Fruit fly (Drosophila melanogaster) whole organism, embryonic: Measurements from ENCODE around the gene CG10365.

Experiments used
- Atf-2 ChIP-seq: fragments of 200-800 bp; sonication (Bioruptor generic); optimal IDR thresholded peaks from 2 replicates; lab custom pipeline; 2016; ENCODE audit warnings: missing biosample characterization, missing genetic modification characterization
- CG1024 ChIP-seq: fragments of 200-800 bp; sonication (Bioruptor generic); IDR thresholded peaks from 2 replicates; pipeline ENCODE4 v1.3.6; 2022; ENCODE audit warnings: missing biosample characterization, missing genetic modification characterization
- CG10543 ChIP-seq: fragments of 200-800 bp; sonication (Bioruptor generic); optimal IDR thresholded peaks from 3 replicates; lab custom pipeline; 2017; ENCODE audit warnings: missing biosample characterization, mild to moderate bottlenecking, missing genetic modification characterization, moderate library complexity
- CG11085 ChIP-seq: fragments of 200-800 bp; sonication (Bioruptor generic); IDR thresholded peaks from 2 replicates; pipeline ENCODE4 v1.3.6; 2022; ENCODE audit warnings: missing biosample characterization, missing genetic modification characterization
- CG11247 ChIP-seq: fragments of 200-800 bp; sonication (Bioruptor generic); IDR thresholded peaks from 2 replicates; pipeline ENCODE4 v1.3.6; 2022; ENCODE audit warnings: missing biosample characterization, missing genetic modification characterization
- CG11504 ChIP-seq: fragments of 200-800 bp; sonication (Bioruptor generic); optimal IDR thresholded peaks from 3 replicates; lab custom pipeline; 2019; ENCODE audit warnings: missing biosample characterization, mild to moderate bottlenecking, missing genetic modification characterization, moderate library complexity
- CG13123 ChIP-seq: fragments of 200-800 bp; sonication (Bioruptor generic); optimal IDR thresholded peaks from 2 replicates; lab custom pipeline; 2016; ENCODE audit warnings: missing biosample characterization, missing genetic modification characterization
- CG14050 ChIP-seq: fragments of 200-800 bp; sonication (Bioruptor generic); IDR thresholded peaks from 3 replicates; pipeline ENCODE4 v1.3.6; 2022; ENCODE audit warnings: missing biosample characterization, missing genetic modification characterization
- CG14710 ChIP-seq: fragments of 200-800 bp; sonication (Bioruptor generic); optimal IDR thresholded peaks from 3 replicates; lab custom pipeline; 2019; ENCODE audit warnings: missing biosample characterization, mild to moderate bottlenecking, missing genetic modification characterization, moderate library complexity
- CG17361 ChIP-seq: fragments of 200-800 bp; sonication (Bioruptor generic); IDR thresholded peaks from 3 replicates; pipeline ENCODE4 v1.3.6; 2022; ENCODE audit warnings: missing biosample characterization, missing genetic modification characterization
- CG17385 ChIP-seq: fragments of 200-800 bp; sonication (Bioruptor generic); optimal IDR thresholded peaks from 3 replicates; lab custom pipeline; 2018; ENCODE audit warnings: missing biosample characterization, mild to moderate bottlenecking, missing genetic modification characterization
- CG2199 ChIP-seq: fragments of 200-800 bp; sonication (Bioruptor generic); IDR thresholded peaks from 3 replicates; pipeline ENCODE4 v1.3.6; 2022; ENCODE audit warnings: missing biosample characterization, missing genetic modification characterization
- CG31441 ChIP-seq: fragments of 200-800 bp; sonication (Bioruptor generic); IDR thresholded peaks from 2 replicates; pipeline ENCODE4 v1.3.6; 2022; ENCODE audit warnings: missing biosample characterization, missing genetic modification characterization
- CG3281 ChIP-seq: fragments of 200-800 bp; sonication (Bioruptor generic); optimal IDR thresholded peaks from 3 replicates; lab custom pipeline; 2017; ENCODE audit warnings: missing biosample characterization, mild to moderate bottlenecking, missing genetic modification characterization
- CG34224 ChIP-seq: fragments of 200-800 bp; sonication (Bioruptor generic); IDR thresholded peaks from 3 replicates; pipeline ENCODE4 v1.3.6; 2022; ENCODE audit warnings: missing biosample characterization, missing genetic modification characterization; ENCODE audit not compliant: partially characterized antibody
- CG3995 ChIP-seq: fragments of 200-800 bp; sonication (Bioruptor generic); optimal IDR thresholded peaks from 3 replicates; lab custom pipeline; 2016; ENCODE audit warnings: missing biosample characterization, missing genetic modification characterization
- CG4404 ChIP-seq: fragments of 200-800 bp; sonication (Bioruptor generic); IDR thresholded peaks from 2 replicates; pipeline ENCODE4 v1.3.6; 2022; ENCODE audit warnings: missing biosample characterization, missing genetic modification characterization
- CG4854 ChIP-seq: fragments of 200-800 bp; sonication (Bioruptor generic); optimal IDR thresholded peaks from 2 replicates; lab custom pipeline; 2016; ENCODE audit warnings: missing biosample characterization, missing genetic modification characterization, inconsistent platforms
- CG6272 ChIP-seq: fragments of 200-800 bp; sonication (Bioruptor generic); IDR thresholded peaks from 2 replicates; pipeline ENCODE4 v1.3.6; 2022; ENCODE audit warnings: missing biosample characterization, missing genetic modification characterization
- CG6791 ChIP-seq: fragments of 200-800 bp; sonication (Bioruptor generic); IDR thresholded peaks from 3 replicates; pipeline ENCODE4 v1.3.6; 2022; ENCODE audit warnings: missing biosample characterization, missing genetic modification characterization; ENCODE audit not compliant: partially characterized antibody
- CG6813 ChIP-seq: fragments of 200-800 bp; sonication (Bioruptor generic); optimal IDR thresholded peaks from 2 replicates; lab custom pipeline; 2017; ENCODE audit warnings: missing biosample characterization, missing genetic modification characterization, mild to moderate bottlenecking, moderate library complexity, missing genetic modification reagents
- CG7357 ChIP-seq: fragments of 200-800 bp; sonication (Bioruptor generic); IDR thresholded peaks from 3 replicates; pipeline ENCODE4 v1.3.6; 2022; ENCODE audit warnings: missing biosample characterization, missing genetic modification characterization
- CG9817 ChIP-seq: fragments of 200-800 bp; sonication (Bioruptor generic); optimal IDR thresholded peaks from 2 replicates; lab custom pipeline; 2018; ENCODE audit warnings: missing biosample characterization, mild to moderate bottlenecking, missing genetic modification characterization, moderate library complexity
- CG9932 ChIP-seq: fragments of 200-800 bp; sonication (Bioruptor generic); IDR thresholded peaks from 2 replicates; pipeline ENCODE4 v1.3.6; 2022; ENCODE audit warnings: missing biosample characterization, missing genetic modification characterization
- CTCF ChIP-seq: fragments of 200-800 bp; sonication (Bioruptor generic); optimal IDR thresholded peaks from 2 replicates; lab custom pipeline; 2017; ENCODE audit warnings: missing biosample characterization, mild to moderate bottlenecking, missing genetic modification characterization, moderate library complexity
- Ets97D ChIP-seq: fragments of 200-800 bp; sonication (Bioruptor generic); optimal IDR thresholded peaks from 3 replicates; lab custom pipeline; 2016; ENCODE audit warnings: missing biosample characterization, missing genetic modification characterization
- Fer2 ChIP-seq: fragments of 200-800 bp; sonication (Bioruptor generic); optimal IDR thresholded peaks from 2 replicates; lab custom pipeline; 2018; ENCODE audit warnings: missing biosample characterization, mild to moderate bottlenecking, missing genetic modification characterization, moderate library complexity
- HLH3B ChIP-seq: fragments of 200-800 bp; sonication (Bioruptor generic); IDR thresholded peaks from 2 replicates; pipeline ENCODE4 v1.3.6; 2022; ENCODE audit warnings: missing biosample characterization, missing genetic modification characterization
- HLH4C ChIP-seq: fragments of 200-800 bp; sonication (Bioruptor generic); IDR thresholded peaks from 3 replicates; pipeline ENCODE4 v1.3.6; 2022; ENCODE audit warnings: missing biosample characterization, missing genetic modification characterization; ENCODE audit not compliant: partially characterized antibody
- NC2α ChIP-seq: fragments of 200-800 bp; sonication (Bioruptor generic); optimal IDR thresholded peaks from 2 replicates; lab custom pipeline; 2016; ENCODE audit warnings: missing biosample characterization, missing genetic modification characterization
- Nf-YC ChIP-seq: fragments of 200-800 bp; optimal IDR thresholded peaks from 3 replicates; lab custom pipeline; 2019; ENCODE audit warnings: missing biosample characterization, mild to moderate bottlenecking, missing genetic modification characterization, moderate library complexity
- Oaz ChIP-seq: fragments of 200-800 bp; sonication (Bioruptor generic); IDR thresholded peaks from 2 replicates; pipeline ENCODE4 v1.3.6; 2022; ENCODE audit warnings: missing biosample characterization, missing genetic modification characterization
- Ravus ChIP-seq: fragments of 200-800 bp; sonication (Bioruptor generic); IDR thresholded peaks from 2 replicates; pipeline ENCODE4 v1.3.6; 2022; ENCODE audit warnings: missing biosample characterization, missing genetic modification characterization
- Sox102F ChIP-seq: fragments of 200-800 bp; sonication (Bioruptor generic); optimal IDR thresholded peaks from 2 replicates; lab custom pipeline; 2018; ENCODE audit warnings: missing biosample characterization, mild to moderate bottlenecking, missing genetic modification characterization, moderate library complexity
- Tbp ChIP-seq: fragments of >200 bp; optimal IDR thresholded peaks from 2 replicates; lab custom pipeline; 2018; ENCODE audit warnings: missing biosample characterization, missing genetic modification characterization
- Trl ChIP-seq, 3 experiments: fragments of >200 bp in 2 of 3; fragments of 200-800 bp in 1 of 3; sonication (Bioruptor generic) in 1 of 3; optimal IDR thresholded peaks; 2 replicates in 1 of 3; 3 replicates in 2 of 3; lab custom pipeline; 2016 to 2017; ENCODE audit warnings: missing biosample characterization in 1 of 3, missing genetic modification characterization in 1 of 3
- Usf ChIP-seq: fragments of 200-800 bp; sonication (Bioruptor generic); optimal IDR thresholded peaks from 2 replicates; lab custom pipeline; 2017; ENCODE audit warnings: missing genotype, missing biosample characterization, missing genetic modification characterization
- ci ChIP-seq: fragments of 200-800 bp; sonication (Bioruptor generic); IDR thresholded peaks from 3 replicates; pipeline ENCODE4 v1.3.6; 2022; ENCODE audit warnings: missing biosample characterization, missing genetic modification characterization
- disco-r ChIP-seq: fragments of 200-800 bp; sonication (Bioruptor generic); optimal IDR thresholded peaks from 2 replicates; lab custom pipeline; 2016; ENCODE audit warnings: missing biosample characterization, missing genetic modification characterization
- emc ChIP-seq: fragments of 200-800 bp; sonication (Bioruptor generic); optimal IDR thresholded peaks from 2 replicates; lab custom pipeline; 2016; ENCODE audit warnings: missing biosample characterization, missing genetic modification characterization
- jing ChIP-seq: fragments of 200-800 bp; sonication (Bioruptor generic); optimal IDR thresholded peaks from 2 replicates; lab custom pipeline; 2018; ENCODE audit warnings: missing biosample characterization, mild to moderate bottlenecking, missing genetic modification characterization
- kay ChIP-seq: fragments of 200-800 bp; sonication (Bioruptor generic); optimal IDR thresholded peaks from 2 replicates; lab custom pipeline; 2016; ENCODE audit warnings: missing biosample characterization, missing genetic modification characterization
- nom ChIP-seq: fragments of 200-800 bp; sonication (Bioruptor generic); optimal IDR thresholded peaks from 2 replicates; lab custom pipeline; 2017; ENCODE audit warnings: missing biosample characterization, missing genetic modification characterization, mild to moderate bottlenecking, moderate library complexity, missing genetic modification reagents
- oc ChIP-seq: fragments of 200-800 bp; sonication (Bioruptor generic); optimal IDR thresholded peaks from 2 replicates; lab custom pipeline; 2018; ENCODE audit warnings: missing biosample characterization, mild to moderate bottlenecking, missing genetic modification characterization, moderate library complexity
- pho ChIP-seq: fragments of 200-800 bp; sonication (Bioruptor generic); optimal IDR thresholded peaks from 2 replicates; lab custom pipeline; 2016; ENCODE audit warnings: missing biosample characterization, missing genetic modification characterization
- salm ChIP-seq: fragments of 200-800 bp; sonication (Bioruptor generic); optimal IDR thresholded peaks from 2 replicates; lab custom pipeline; 2018; ENCODE audit warnings: missing biosample characterization, mild to moderate bottlenecking, missing genetic modification characterization
- sima ChIP-seq: fragments of 200-800 bp; sonication (Bioruptor generic); optimal IDR thresholded peaks from 2 replicates; lab custom pipeline; 2016; ENCODE audit warnings: missing biosample characterization, missing genetic modification characterization
- tap ChIP-seq: fragments of 200-800 bp; optimal IDR thresholded peaks from 3 replicates; lab custom pipeline; 2019; ENCODE audit warnings: missing biosample characterization, mild to moderate bottlenecking, missing genetic modification characterization, moderate library complexity
- wek ChIP-seq: fragments of 200-800 bp; sonication (Bioruptor generic); optimal IDR thresholded peaks from 3 replicates; lab custom pipeline; 2018; ENCODE audit warnings: missing biosample characterization, mild to moderate bottlenecking, missing genetic modification characterization, moderate library complexity
- zen ChIP-seq: fragments of 200-800 bp; sonication (Bioruptor generic); optimal IDR thresholded peaks from 3 replicates; lab custom pipeline; 2018; ENCODE audit warnings: missing biosample characterization, mild to moderate bottlenecking, missing genetic modification characterization, moderate library complexity

The CG10365 gene

DNA sequence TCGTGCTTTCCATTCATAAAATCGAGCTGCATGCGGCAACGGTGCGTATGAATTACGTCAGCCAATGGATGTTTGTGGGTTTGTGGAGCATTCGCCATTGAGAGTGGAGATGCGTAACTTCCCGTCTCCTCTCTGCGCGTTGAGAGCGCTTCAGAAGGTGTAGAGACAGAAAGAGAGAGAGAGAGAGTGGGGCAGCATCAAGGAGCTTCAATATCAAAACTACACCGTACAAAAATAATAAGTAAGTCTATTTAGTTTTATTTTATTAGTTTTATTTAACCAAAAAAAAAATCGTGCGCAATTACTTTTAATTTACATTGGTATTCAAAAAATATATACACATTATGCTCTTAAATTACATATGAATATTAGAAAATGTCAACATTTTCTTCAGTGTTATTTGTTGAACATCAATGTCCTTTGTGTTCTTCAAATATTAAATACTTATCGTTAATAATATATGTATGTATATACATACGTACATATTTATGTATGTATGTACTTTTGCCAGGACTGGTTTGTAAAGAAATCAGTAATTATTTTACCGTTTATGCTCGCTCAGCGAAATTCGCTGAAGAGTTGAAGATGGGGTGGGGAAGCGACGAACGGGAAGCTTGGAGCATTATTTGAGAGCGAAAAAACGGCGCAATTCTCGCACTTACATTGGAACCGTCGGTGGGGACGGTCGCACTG lies at the start of gene CG10365 (continued):
- TF ChIP-seq CG7357 (GFP tag; lab: Robert Waterston, UW) (peak; percentile 76), Sox102F (GFP tag; lab: Kevin White, UChicago) (peak; percentile 93), CG3995 (GFP tag; lab: Kevin White, UChicago) (no peak), CG6272 (GFP tag; lab: Robert Waterston, UW) (peak; percentile 32; the same call in 1 of the 2 replicates), sima (no peak), NC2α (no peak), CG34224 (GFP tag; lab: Robert Waterston, UW) (no peak), Ets97D (no peak), CG9932 (GFP tag; lab: Robert Waterston, UW) (peak; percentile 67), HLH3B (GFP tag; lab: Robert Waterston, UW) (peak; percentile 87), Oaz (GFP tag; lab: Robert Waterston, UW) (peak; percentile 67), CG11085 (GFP tag; lab: Robert Waterston, UW) (peak; percentile 76), Ravus (GFP tag; lab: Robert Waterston, UW) (peak; percentile 76), tap (tag; lab: Kevin White, UChicago) (peak; percentile 71), ci (GFP tag; lab: Robert Waterston, UW) (peak; percentile 61; the same call in 1 of the 3 replicates), Trl (optimal IDR thresholded peaks at IDR 0.05; lab: Kevin White, UChicago) (peak; percentile 78 to 89), Trl (GFP tag; optimal IDR thresholded peaks at IDR 0.05; lab: Kevin White, UChicago) (no peak), nom (GFP tag; lab: Kevin White, UChicago) (peak; percentile 68), CTCF (GFP tag; lab: Kevin White, UChicago) (no peak), CG6813 (GFP tag; lab: Kevin White, UChicago) (peak; percentile 82), disco-r (GFP tag; lab: Kevin White, UChicago) (no peak), CG1024 (GFP tag; lab: Robert Waterston, UW) (peak; percentile 60), CG17385 (GFP tag; lab: Kevin White, UChicago) (peak; percentile 84), Nf-YC (peak; percentile 64), CG9817 (peak; percentile 80), salm (tag; lab: Kevin White, UChicago) (peak; percentile 83), CG11247 (GFP tag; lab: Robert Waterston, UW) (peak; percentile 78), CG3281 (GFP tag; lab: Kevin White, UChicago) (peak; percentile 86), Atf-2 (GFP tag; lab: Kevin White, UChicago) (no peak), Usf (GFP tag; lab: Kevin White, UChicago) (peak; percentile 25), CG17361 (GFP tag; lab: Robert Waterston, UW) (peak; percentile 92), Fer2 (tag; lab: Kevin White, UChicago) (peak; percentile 75), CG4854 (GFP tag; lab: Kevin White, UChicago) (no peak), pho (GFP tag; lab: Kevin White, UChicago) (no peak), CG6791 (no peak), Tbp (GFP tag; lab: Kevin White, UChicago) (no peak), CG10543 (GFP tag; lab: Kevin White, UChicago) (peak; percentile 69), CG11504 (tag; lab: Kevin White, UChicago) (peak; percentile 95), kay (GFP tag; lab: Kevin White, UChicago) (peak; percentile 40), zen (tag; lab: Kevin White, UChicago) (peak; percentile 61), jing (GFP tag; lab: Kevin White, UChicago) (no peak), emc (GFP tag; lab: Kevin White, UChicago) (no peak), wek (no peak), CG4404 (0 out of 2 replicates have a peak, but pooled peaks have one; percentile 34), CG13123 (peak; percentile 78), CG14710 (tag; lab: Kevin White, UChicago) (peak; percentile 67), HLH4C (GFP tag; lab: Robert Waterston, UW) (no peak), CG31441 (GFP tag; lab: Robert Waterston, UW) (peak; percentile 93), CG14050 (GFP tag; lab: Robert Waterston, UW) (peak; percentile 70; the same call in 2 of the 3 replicates), CG2199 (GFP tag; lab: Robert Waterston, UW) (no peak), oc (peak; percentile 79)
